Fruit fly (Drosophila melanogaster) whole organism, embryonic: Measurements from ENCODE around the gene CG15880.
A peak's percentile ranks its signal among the peaks of the same experiment; 100 is the strongest.

Experiments used
- Aef1 ChIP-seq: fragments of 200-800 bp; sonication (Bioruptor generic); IDR thresholded peaks from 3 replicates; pipeline ENCODE4 v1.3.6; 2022; ENCODE audit warnings: missing biosample characterization, missing genetic modification characterization
- Awh ChIP-seq: fragments of 200-800 bp; sonication (Bioruptor generic); IDR thresholded peaks from 2 replicates; pipeline ENCODE4, ENCODE4 v1.3.6; 2022; ENCODE audit warnings: missing biosample characterization, missing genetic modification characterization
- B-H2 ChIP-seq: fragments of 200-800 bp; sonication (Bioruptor generic); optimal IDR thresholded peaks from 2 replicates; lab custom pipeline; 2018; ENCODE audit warnings: missing biosample characterization, mild to moderate bottlenecking, missing genetic modification characterization
- CG10959 ChIP-seq: fragments of 200-800 bp; sonication (Bioruptor generic); IDR thresholded peaks from 2 replicates; pipeline ENCODE4 v1.3.6; 2022; ENCODE audit warnings: missing biosample characterization, missing genetic modification characterization
- CG12071 ChIP-seq: fragments of 200-800 bp; sonication (Bioruptor generic); optimal IDR thresholded peaks from 3 replicates; lab custom pipeline; 2018; ENCODE audit warnings: missing biosample characterization, mild to moderate bottlenecking, missing genetic modification characterization
- CG12659 ChIP-seq: fragments of 200-800 bp; sonication (Bioruptor generic); optimal IDR thresholded peaks from 3 replicates; lab custom pipeline; 2017; ENCODE audit warnings: mild to moderate bottlenecking, missing biosample characterization, missing genetic modification reagents, missing genetic modification characterization
- CG15479 ChIP-seq: fragments of 200-800 bp; sonication (Bioruptor generic); optimal IDR thresholded peaks from 3 replicates; lab custom pipeline; 2019; ENCODE audit warnings: missing biosample characterization, mild to moderate bottlenecking, missing genetic modification characterization, moderate library complexity
- CG15514 ChIP-seq: fragments of 200-800 bp; sonication (Bioruptor generic); optimal IDR thresholded peaks from 3 replicates; lab custom pipeline; 2017; ENCODE audit warnings: missing biosample characterization, missing genetic modification characterization, mild to moderate bottlenecking, moderate library complexity, missing genetic modification reagents
- CG1602 ChIP-seq: fragments of 200-800 bp; sonication (Bioruptor generic); optimal IDR thresholded peaks from 3 replicates; lab custom pipeline; 2016; ENCODE audit warnings: missing biosample characterization, missing genetic modification characterization
- CG16779 ChIP-seq: fragments of 200-800 bp; sonication (Bioruptor generic); IDR thresholded peaks from 2 replicates; pipeline ENCODE4 v1.3.6; 2022; ENCODE audit warnings: missing biosample characterization, missing genetic modification characterization
- CG17568 ChIP-seq: fragments of 200-800 bp; sonication (Bioruptor generic); optimal IDR thresholded peaks from 2 replicates; lab custom pipeline; 2018; ENCODE audit warnings: missing biosample characterization, mild to moderate bottlenecking, missing genetic modification characterization, moderate library complexity
- CG17612 ChIP-seq: fragments of 200-800 bp; sonication (Bioruptor generic); IDR thresholded peaks from 2 replicates; pipeline ENCODE4 v1.3.6; 2022; ENCODE audit warnings: missing biosample characterization, missing genetic modification characterization
- CG2120 ChIP-seq: fragments of 200-800 bp; sonication (Bioruptor generic); optimal IDR thresholded peaks from 3 replicates; lab custom pipeline; 2016; ENCODE audit warnings: missing biosample characterization, missing genetic modification characterization
- CG2202 ChIP-seq: fragments of 200-800 bp; sonication (Bioruptor generic); optimal IDR thresholded peaks from 2 replicates; lab custom pipeline; 2018; ENCODE audit warnings: missing biosample characterization, mild to moderate bottlenecking, missing genetic modification characterization
- CG3838 ChIP-seq: fragments of 200-800 bp; sonication (Bioruptor generic); optimal IDR thresholded peaks from 3 replicates; lab custom pipeline; 2016; ENCODE audit warnings: missing biosample characterization, missing genetic modification characterization
- CG4328 ChIP-seq: fragments of 200-800 bp; sonication (Bioruptor generic); optimal IDR thresholded peaks from 3 replicates; lab custom pipeline; 2017; ENCODE audit warnings: missing biosample characterization, missing genetic modification reagents, missing genetic modification characterization
- CG4424 ChIP-seq: fragments of 200-800 bp; sonication (Bioruptor generic); optimal IDR thresholded peaks from 3 replicates; lab custom pipeline; 2016; ENCODE audit warnings: missing biosample characterization, missing genetic modification characterization
- CG5245 ChIP-seq: fragments of 200-800 bp; sonication (Bioruptor generic); optimal IDR thresholded peaks from 3 replicates; lab custom pipeline; 2016; ENCODE audit warnings: missing biosample characterization, missing genetic modification characterization
- CG6765 ChIP-seq: fragments of 200-800 bp; sonication (Bioruptor generic); optimal IDR thresholded peaks from 3 replicates; lab custom pipeline; 2017; ENCODE audit warnings: missing biosample characterization, mild to moderate bottlenecking, missing genetic modification characterization
- CG6791 ChIP-seq: fragments of 200-800 bp; sonication (Bioruptor generic); IDR thresholded peaks from 3 replicates; pipeline ENCODE4 v1.3.6; 2022; ENCODE audit warnings: missing biosample characterization, missing genetic modification characterization; ENCODE audit not compliant: partially characterized antibody
- CG8765 ChIP-seq: fragments of 200-800 bp; sonication (Bioruptor generic); IDR thresholded peaks from 2 replicates; pipeline ENCODE4 v1.3.6; 2022; ENCODE audit warnings: missing biosample characterization, missing genetic modification characterization
- Ets97D ChIP-seq: fragments of 200-800 bp; sonication (Bioruptor generic); optimal IDR thresholded peaks from 3 replicates; lab custom pipeline; 2016; ENCODE audit warnings: missing biosample characterization, missing genetic modification characterization
- Fer2 ChIP-seq: fragments of 200-800 bp; sonication (Bioruptor generic); optimal IDR thresholded peaks from 2 replicates; lab custom pipeline; 2018; ENCODE audit warnings: missing biosample characterization, mild to moderate bottlenecking, missing genetic modification characterization, moderate library complexity
- Gsc ChIP-seq: fragments of 200-800 bp; sonication (Bioruptor generic); IDR thresholded peaks from 2 replicates; pipeline ENCODE4 v1.3.6; 2022; ENCODE audit warnings: missing biosample characterization, missing genetic modification characterization
- HHEX ChIP-seq: fragments of 200-800 bp; sonication (Bioruptor generic); optimal IDR thresholded peaks from 3 replicates; lab custom pipeline; 2017; ENCODE audit warnings: missing biosample characterization, mild to moderate bottlenecking, missing genetic modification characterization, missing genetic modification reagents
- HLH3B ChIP-seq: fragments of 200-800 bp; sonication (Bioruptor generic); IDR thresholded peaks from 2 replicates; pipeline ENCODE4 v1.3.6; 2022; ENCODE audit warnings: missing biosample characterization, missing genetic modification characterization
- HLHmδ ChIP-seq: fragments of 200-800 bp; sonication (Bioruptor generic); optimal IDR thresholded peaks from 2 replicates; lab custom pipeline; 2018; ENCODE audit warnings: missing biosample characterization, mild to moderate bottlenecking, missing genetic modification characterization, moderate library complexity
- Hmr ChIP-seq: fragments of 200-800 bp; sonication (Bioruptor generic); optimal IDR thresholded peaks from 3 replicates; lab custom pipeline; 2017; ENCODE audit warnings: mild to moderate bottlenecking, missing biosample characterization, missing genetic modification reagents, missing genetic modification characterization
- Rx ChIP-seq: fragments of 200-800 bp; sonication (Bioruptor generic); IDR thresholded peaks from 2 replicates; pipeline ENCODE4 v1.3.6; 2022; ENCODE audit warnings: missing biosample characterization, missing genetic modification characterization
- Tbp ChIP-seq: fragments of >200 bp; optimal IDR thresholded peaks from 2 replicates; lab custom pipeline; 2018; ENCODE audit warnings: missing biosample characterization, missing genetic modification characterization
- al ChIP-seq: fragments of 200-800 bp; sonication (Bioruptor generic); IDR thresholded peaks from 2 replicates; pipeline ENCODE4 v1.3.6; 2022; ENCODE audit warnings: missing biosample characterization, missing genetic modification characterization
- cad ChIP-seq: fragments of >200 bp; optimal IDR thresholded peaks from 2 replicates; lab custom pipeline; 2017; ENCODE audit warnings: missing biosample characterization, missing genetic modification characterization
- cas ChIP-seq: fragments of 200-800 bp; sonication (Bioruptor generic); IDR thresholded peaks from 2 replicates; pipeline ENCODE4 v1.3.6; 2022; ENCODE audit warnings: missing biosample characterization, missing genetic modification characterization
- disco-r ChIP-seq: fragments of 200-800 bp; sonication (Bioruptor generic); optimal IDR thresholded peaks from 2 replicates; lab custom pipeline; 2016; ENCODE audit warnings: missing biosample characterization, missing genetic modification characterization
- fd64A ChIP-seq: fragments of 200-800 bp; sonication (Bioruptor generic); optimal IDR thresholded peaks from 3 replicates; lab custom pipeline; 2018; ENCODE audit warnings: missing biosample characterization, mild to moderate bottlenecking, missing genetic modification characterization
- gce ChIP-seq: fragments of 200-800 bp; sonication (Bioruptor generic); IDR thresholded peaks from 3 replicates; pipeline ENCODE4 v1.3.6; 2022; ENCODE audit warnings: missing biosample characterization, missing genetic modification characterization
- gsb ChIP-seq: fragments of 200-800 bp; sonication (Bioruptor generic); IDR thresholded peaks from 2 replicates; pipeline ENCODE4 v1.3.6; 2022; ENCODE audit warnings: missing biosample characterization, missing genetic modification characterization
- insv ChIP-seq, 2 experiments: fragments of 200-800 bp; sonication (Bioruptor generic); optimal IDR thresholded peaks; 3 replicates each; lab custom pipeline; 2016 to 2018; ENCODE audit warnings: missing biosample characterization in 2 of 2, missing genetic modification characterization in 2 of 2
- jigr1 ChIP-seq: fragments of 200-800 bp; sonication (Bioruptor generic); IDR thresholded peaks from 3 replicates; pipeline ENCODE4 v1.3.6; 2022; ENCODE audit warnings: missing biosample characterization, missing genetic modification characterization
- jumu ChIP-seq: fragments of 200-800 bp; sonication (Bioruptor generic); optimal IDR thresholded peaks from 3 replicates; lab custom pipeline; 2016; ENCODE audit warnings: missing biosample characterization, missing genetic modification characterization
- nerfin-2 ChIP-seq: fragments of 200-800 bp; sonication (Bioruptor generic); IDR thresholded peaks from 2 replicates; pipeline ENCODE4 v1.3.6; 2022; ENCODE audit warnings: missing biosample characterization, missing genetic modification characterization; ENCODE audit not compliant: partially characterized antibody
- pho ChIP-seq: fragments of 200-800 bp; sonication (Bioruptor generic); optimal IDR thresholded peaks from 2 replicates; lab custom pipeline; 2016; ENCODE audit warnings: missing biosample characterization, missing genetic modification characterization
- pum ChIP-seq: fragments of 200-800 bp; sonication (Bioruptor generic); optimal IDR thresholded peaks from 2 replicates; lab custom pipeline; 2016; ENCODE audit warnings: missing biosample characterization, missing genetic modification characterization
- sc ChIP-seq, 3 experiments: fragments of >200 bp in 2 of 3; fragments of 200-800 bp in 1 of 3; sonication (Bioruptor generic) in 1 of 3; optimal IDR thresholded peaks; 2 replicates in 2 of 3; 3 replicates in 1 of 3; lab custom pipeline; 2017; ENCODE audit warnings: mild to moderate bottlenecking in 1 of 3, missing biosample characterization in 1 of 3, missing genetic modification characterization in 1 of 3, missing genetic modification reagents in 1 of 3
- slou ChIP-seq: fragments of 200-800 bp; sonication (Bioruptor generic); optimal IDR thresholded peaks from 3 replicates; lab custom pipeline; 2016; ENCODE audit warnings: missing biosample characterization, missing genetic modification characterization
- sug ChIP-seq: fragments of 200-800 bp; optimal IDR thresholded peaks from 2 replicates; lab custom pipeline; 2019; ENCODE audit warnings: missing biosample characterization, mild to moderate bottlenecking, missing genetic modification characterization, moderate library complexity
- twi ChIP-seq: fragments of 200-800 bp; optimal IDR thresholded peaks from 2 replicates; lab custom pipeline; 2019; ENCODE audit warnings: missing biosample characterization, mild to moderate bottlenecking, missing genetic modification characterization, moderate library complexity
- unc-4 ChIP-seq: fragments of 200-800 bp; sonication (Bioruptor generic); IDR thresholded peaks from 2 replicates; pipeline ENCODE4 v1.3.6; 2022; ENCODE audit warnings: missing biosample characterization, missing genetic modification characterization; ENCODE audit not compliant: partially characterized antibody
- wdn ChIP-seq: fragments of 200-800 bp; sonication (Bioruptor generic); IDR thresholded peaks from 2 replicates; pipeline ENCODE4 v1.3.6; 2022; ENCODE audit warnings: missing biosample characterization, missing genetic modification characterization
- wor ChIP-seq: fragments of 200-800 bp; sonication (Bioruptor generic); IDR thresholded peaks from 2 replicates; pipeline ENCODE4 v1.3.6; 2022; ENCODE audit warnings: missing biosample characterization, missing genetic modification characterization
- zen ChIP-seq: fragments of 200-800 bp; sonication (Bioruptor generic); optimal IDR thresholded peaks from 3 replicates; lab custom pipeline; 2018; ENCODE audit warnings: missing biosample characterization, mild to moderate bottlenecking, missing genetic modification characterization, moderate library complexity

CG15880 gene

dm6 chr2L:841708-842107, 24.0 kb upstream of the CG15880 start (continued):
- TF ChIP-seq wor = peak; percentile 48
- no peak for TF ChIP-seq pum (GFP tag; lab: Kevin White, UChicago)
- peak; percentile 73 for TF ChIP-seq CG8765 (GFP tag; lab: Robert Waterston, UW)
- peak; percentile 68 for TF ChIP-seq Awh (GFP tag; lab: Robert Waterston, UW)
- TF ChIP-seq Fer2 = peak; percentile 47
- peak; percentile 61 for TF ChIP-seq CG10959 (GFP tag; lab: Robert Waterston, UW)
- peak; percentile 35; the same call in 1 of the 3 replicates for TF ChIP-seq jigr1
- no peak for TF ChIP-seq slou (GFP tag; lab: Kevin White, UChicago)
- peak; percentile 14 for TF ChIP-seq Ets97D (GFP tag; lab: Kevin White, UChicago)
- peak; percentile 82 for TF ChIP-seq HLH3B (GFP tag; lab: Robert Waterston, UW)
- TF ChIP-seq CG17568 (GFP tag; lab: Kevin White, UChicago) = peak; percentile 18
- TF ChIP-seq CG5245 (GFP tag; lab: Kevin White, UChicago) = peak; percentile 38
- no peak for TF ChIP-seq twi
- TF ChIP-seq cas = peak; percentile 81
- 0 out of 2 replicates have a peak, but pooled peaks have one; percentile 24 for TF ChIP-seq CG16779 (GFP tag; lab: Robert Waterston, UW)
- no peak for TF ChIP-seq HLHmδ (GFP tag; lab: Kevin White, UChicago)
- TF ChIP-seq CG12071 = peak; percentile 62
- no peak for TF ChIP-seq CG15479 (GFP tag; lab: Kevin White, UChicago)
- peak; percentile 69 for TF ChIP-seq CG4424 (GFP tag; lab: Kevin White, UChicago)
- peak; percentile 77 for TF ChIP-seq Rx
- TF ChIP-seq Tbp (GFP tag; lab: Kevin White, UChicago) = no peak
- peak; percentile 43 for TF ChIP-seq disco-r
- peak; percentile 31; the same call in 1 of the 2 replicates for TF ChIP-seq Gsc
- peak; percentile 75 for TF ChIP-seq pho (GFP tag; lab: Kevin White, UChicago)
- peak; percentile 48 for TF ChIP-seq sug (tag; lab: Kevin White, UChicago)
- TF ChIP-seq sc (optimal IDR thresholded peaks at IDR 0.05; lab: Kevin White, UChicago) = no peak
- TF ChIP-seq sc (GFP tag; optimal IDR thresholded peaks at IDR 0.05; lab: Kevin White, UChicago) = no peak
- TF ChIP-seq CG12659 = peak; percentile 69
- TF ChIP-seq CG15514 (GFP tag; lab: Kevin White, UChicago) = peak; percentile 64
- TF ChIP-seq Aef1 (GFP tag; lab: Robert Waterston, UW) = peak; percentile 83
- TF ChIP-seq gsb (GFP tag; lab: Robert Waterston, UW) = peak; percentile 71; the same call in 1 of the 2 replicates
- TF ChIP-seq B-H2 = peak; percentile 41
- TF ChIP-seq CG1602 = peak; percentile 52
- TF ChIP-seq nerfin-2 (GFP tag; lab: Robert Waterston, UW) = no peak
- TF ChIP-seq zen (tag; lab: Kevin White, UChicago) = peak; percentile 10
- TF ChIP-seq Hmr = peak; percentile 84
- TF ChIP-seq cad = no peak
- peak; percentile 72 for TF ChIP-seq HHEX (GFP tag; lab: Kevin White, UChicago)
- TF ChIP-seq insv (GFP tag; optimal IDR thresholded peaks at IDR 0.05; lab: Kevin White, UChicago) = no peak
- TF ChIP-seq CG4328 (GFP tag; lab: Kevin White, UChicago) = peak; percentile 24
- TF ChIP-seq al (GFP tag; lab: Robert Waterston, UW) = peak; percentile 80
- peak; percentile 55; the same call in 1 of the 2 replicates for TF ChIP-seq CG17612 (GFP tag; lab: Robert Waterston, UW)
- peak; percentile 33 for TF ChIP-seq jumu (GFP tag; lab: Kevin White, UChicago)
- TF ChIP-seq wdn (GFP tag; lab: Robert Waterston, UW) = peak; percentile 88
- no peak for TF ChIP-seq CG2202 (tag; lab: Kevin White, UChicago)
- peak; percentile 66; the same call in 1 of the 3 replicates for TF ChIP-seq gce (GFP tag; lab: Robert Waterston, UW)
- no peak for TF ChIP-seq CG6791 (GFP tag; lab: Robert Waterston, UW)
- peak; percentile 44 for TF ChIP-seq CG6765
- peak; percentile 51 for TF ChIP-seq CG3838 (GFP tag; lab: Kevin White, UChicago)
- no peak for TF ChIP-seq unc-4 (GFP tag; lab: Robert Waterston, UW)
- TF ChIP-seq fd64A (GFP tag; lab: Kevin White, UChicago) = peak; percentile 14
- peak; percentile 90 for TF ChIP-seq CG2120
